Worm (Caenorhabditis elegans) whole organism, L4/young adult: ENCODE results near the gene T16G1.4.

Experiments
- W03F9.2 ChIP-seq: fragments of 150-350 bp; optimal IDR thresholded peaks from 2 replicates; lab custom pipeline; 2014; ENCODE audit warnings: missing biosample characterization, missing genetic modification characterization
- dao-5 ChIP-seq: sonication (generic microtip); optimal IDR thresholded peaks from 2 replicates; lab custom pipeline; 2016; ENCODE audit warnings: missing genotype, missing genetic modification characterization, moderate library complexity, missing compliant biosample characterization
- him-1 ChIP-seq: sonication (generic microtip); optimal IDR thresholded peaks from 2 replicates; lab custom pipeline; 2016; ENCODE audit warnings: missing genotype, missing genetic modification reagents, missing genetic modification characterization, missing compliant biosample characterization

T16G1.4 gene

ce11 chrV:12919705-12920104, 21.9 kb downstream of the T16G1.4 start, which contains the start of gene lipl-1:
lipl-1 (plus strand) TSS chrV:12919986.
- no peak for TF ChIP-seq dao-5
- no peak for TF ChIP-seq him-1 (tag; lab: Kevin White, UChicago)
- no peak for TF ChIP-seq W03F9.2

ce11 chrV:12909544-12910157, 32.0 kb downstream of the T16G1.4 start, which contains the start of gene nid-1:
nid-1 (plus strand) TSS chrV:12910107.
- TF ChIP-seq him-1 (tag; lab: Kevin White, UChicago), result no peak
- no peak for TF ChIP-seq dao-5
- TF ChIP-seq W03F9.2, result peak; percentile 40

- no peak for TF ChIP-seq W03F9.2
- no peak for TF ChIP-seq dao-5
- TF ChIP-seq him-1 (tag; lab: Kevin White, UChicago), result no peak
Observed at ce11 chrV:12908614-12909013, 33.0 kb downstream of the T16G1.4 start.

ce11 chrV:12907436-12907835, 34.2 kb downstream of the T16G1.4 start:
- no peak for TF ChIP-seq dao-5
- TF ChIP-seq him-1 (tag; lab: Kevin White, UChicago), result no peak
- TF ChIP-seq W03F9.2, result no peak

ce11 chrV:12906732-12907131, 34.9 kb downstream of the T16G1.4 start, which contains the start of gene ttr-29:
ttr-29 (minus strand) TSS chrV:12906832.
- TF ChIP-seq him-1 (tag; lab: Kevin White, UChicago) (no peak), dao-5 (no peak), W03F9.2 (no peak)

- TF ChIP-seq W03F9.2, result no peak
- no peak for TF ChIP-seq dao-5
- no peak for TF ChIP-seq him-1 (tag; lab: Kevin White, UChicago)
Observed at ce11 chrV:12905074-12905473, 36.6 kb downstream of the T16G1.4 start, which contains the start of gene ttr-28. ttr-28 (minus strand) TSS chrV:12905174.

ce11 chrV:12904054-12904453, 37.6 kb downstream of the T16G1.4 start, which contains the start of gene ttr-27:
ttr-27 (minus strand) TSS chrV:12904098.
- no peak for TF ChIP-seq W03F9.2
- TF ChIP-seq him-1 (tag; lab: Kevin White, UChicago), result no peak
- no peak for TF ChIP-seq dao-5

ce11 chrV:12901301-12901700, 40.3 kb downstream of the T16G1.4 start:
- TF ChIP-seq W03F9.2, result no peak
- no peak for TF ChIP-seq him-1 (tag; lab: Kevin White, UChicago)
- TF ChIP-seq dao-5, result no peak

- no peak for TF ChIP-seq W03F9.2
- no peak for TF ChIP-seq dao-5
- TF ChIP-seq him-1 (tag; lab: Kevin White, UChicago), result no peak
Observed at ce11 chrV:12898583-12899232, 42.9 kb downstream of the T16G1.4 start.

ce11 chrV:12897338-12897737, 44.3 kb downstream of the T16G1.4 start:
- TF ChIP-seq him-1 (tag; lab: Kevin White, UChicago), result no peak
- no peak for TF ChIP-seq dao-5
- TF ChIP-seq W03F9.2, result no peak

- TF ChIP-seq dao-5 (no peak), him-1 (tag; lab: Kevin White, UChicago) (no peak), W03F9.2 (no peak)
Observed at ce11 chrV:12896850-12897249, 44.8 kb downstream of the T16G1.4 start.

- no peak for TF ChIP-seq him-1 (tag; lab: Kevin White, UChicago)
- TF ChIP-seq W03F9.2, result no peak
- no peak for TF ChIP-seq dao-5
Observed at ce11 chrV:12895772-12896171, 45.9 kb downstream of the T16G1.4 start, which contains the start of gene ttbk-7. ttbk-7 (minus strand) TSS chrV:12895872.
